Worm (Caenorhabditis elegans) whole organism, early embryonic: Measurements from ENCODE around the gene sra-36.

Experiments used
- B0310.2 ChIP-seq: sonication (generic microtip); optimal IDR thresholded peaks from 2 replicates; lab custom pipeline; 2016; ENCODE audit warnings: mild to moderate bottlenecking, missing genetic modification characterization, missing compliant biosample characterization
- F13C5.2 ChIP-seq: sonication (generic microtip); optimal IDR thresholded peaks from 2 replicates; lab custom pipeline; 2017; ENCODE audit warnings: mild to moderate bottlenecking, missing genetic modification characterization, inconsistent platforms, missing compliant biosample characterization
- aly-1 ChIP-seq: sonication (generic microtip); optimal IDR thresholded peaks from 2 replicates; lab custom pipeline; 2016; ENCODE audit warnings: missing genetic modification characterization, missing compliant biosample characterization
- ama-1 ChIP-seq: fragments of 150-350 bp; optimal IDR thresholded peaks from 2 replicates; lab custom pipeline; 2014
- ceh-13 ChIP-seq: fragments of 200-800 bp; sonication (Bioruptor generic); optimal IDR thresholded peaks from 2 replicates; lab custom pipeline; 2018; ENCODE audit warnings: mild to moderate bottlenecking, missing genetic modification characterization, missing compliant biosample characterization
- ceh-36 ChIP-seq: sonication (generic microtip); optimal IDR thresholded peaks from 2 replicates; lab custom pipeline; 2016; ENCODE audit warnings: missing genetic modification characterization, inconsistent platforms, missing compliant biosample characterization
- ets-7 ChIP-seq: sonication (generic microtip); optimal IDR thresholded peaks from 2 replicates; lab custom pipeline; 2016; ENCODE audit warnings: missing genotype, missing genetic modification characterization, missing compliant biosample characterization
- flt-1 ChIP-seq: fragments of 200-800 bp; sonication (Bioruptor generic); IDR thresholded peaks from 2 replicates; pipeline ENCODE4 v1.3.6; 2022; ENCODE audit warnings: missing genetic modification characterization, missing compliant biosample characterization
- hmbx-1 ChIP-seq: sonication (generic microtip); optimal IDR thresholded peaks from 2 replicates; lab custom pipeline; 2016; ENCODE audit warnings: mild to moderate bottlenecking, missing genetic modification characterization, missing compliant biosample characterization
- hmg-4 ChIP-seq: fragments of 200-800 bp; sonication (Bioruptor generic); optimal IDR thresholded peaks from 2 replicates; lab custom pipeline; 2018; ENCODE audit warnings: mild to moderate bottlenecking, missing genetic modification characterization, missing compliant biosample characterization
- hnd-1 ChIP-seq: sonication (generic microtip); optimal IDR thresholded peaks from 2 replicates; lab custom pipeline; 2016; ENCODE audit warnings: missing genetic modification characterization, missing compliant biosample characterization
- pes-1 ChIP-seq: fragments of 200-800 bp; sonication (Bioruptor generic); IDR thresholded peaks from 2 replicates; pipeline ENCODE4 v1.3.6; 2022; ENCODE audit warnings: missing genetic modification reagents, missing genetic modification characterization, missing compliant biosample characterization
- scrt-1 ChIP-seq: fragments of 200-800 bp; sonication (Bioruptor generic); IDR thresholded peaks from 2 replicates; pipeline ENCODE4 v1.3.6; 2022; ENCODE audit warnings: missing genetic modification characterization, missing compliant biosample characterization
- sea-1 ChIP-seq: fragments of 200-800 bp; sonication (Bioruptor generic); conservative IDR thresholded peaks from 2 replicates; pipeline ENCODE4 v1.3.6; 2022; ENCODE audit warnings: missing genetic modification characterization, missing compliant biosample characterization
- tbx-11 ChIP-seq: fragments of 200-800 bp; sonication (Bioruptor generic); IDR thresholded peaks from 2 replicates; pipeline ENCODE4 v1.3.6; 2022; ENCODE audit warnings: missing genetic modification characterization, missing compliant biosample characterization
- tbx-37 ChIP-seq: fragments of 200-800 bp; sonication (Bioruptor generic); conservative IDR thresholded peaks from 2 replicates; pipeline ENCODE4 v1.3.6; 2022; ENCODE audit warnings: missing genetic modification reagents, missing genetic modification characterization, missing compliant biosample characterization
- tra-4 ChIP-seq: sonication (generic microtip); optimal IDR thresholded peaks from 2 replicates; lab custom pipeline; 2017; ENCODE audit warnings: missing genetic modification characterization, missing compliant biosample characterization

Gene sra-36

ce11 chrII:4516291-4516690, 24.2 kb downstream of the sra-36 start:
- TF ChIP-seq tbx-11 (GFP tag; lab: Robert Waterston, UW) (0 out of 2 replicates have a peak, but pooled peaks have one; percentile 38), ceh-36 (no peak)

ce11 chrII:4511911-4512310, 28.6 kb downstream of the sra-36 start, which contains the start of gene cyp-23A1:
cyp-23A1 (plus strand) TSS chrII:4512211.
- TF ChIP-seq tra-4 (no peak), ceh-36 (no peak), F13C5.2 (no peak), hmbx-1 (tag; lab: Kevin White, UChicago) (no peak), ama-1 (lab: Kevin White, UChicago) (no peak), B0310.2 (tag; lab: Kevin White, UChicago) (no peak), ets-7 (tag; lab: Kevin White, UChicago) (no peak), tbx-11 (GFP tag; lab: Robert Waterston, UW) (no peak), tbx-37 (GFP tag; lab: Robert Waterston, UW) (no peak), hnd-1 (no peak), aly-1 (no peak), scrt-1 (GFP tag; lab: Robert Waterston, UW) (no peak), pes-1 (GFP tag; lab: Robert Waterston, UW) (no peak), hmg-4 (no peak), flt-1 (GFP tag; lab: Robert Waterston, UW) (no peak), ceh-13 (GFP tag; lab: Kevin White, UChicago) (no peak), sea-1 (GFP tag; lab: Robert Waterston, UW) (no peak)

DNA sequence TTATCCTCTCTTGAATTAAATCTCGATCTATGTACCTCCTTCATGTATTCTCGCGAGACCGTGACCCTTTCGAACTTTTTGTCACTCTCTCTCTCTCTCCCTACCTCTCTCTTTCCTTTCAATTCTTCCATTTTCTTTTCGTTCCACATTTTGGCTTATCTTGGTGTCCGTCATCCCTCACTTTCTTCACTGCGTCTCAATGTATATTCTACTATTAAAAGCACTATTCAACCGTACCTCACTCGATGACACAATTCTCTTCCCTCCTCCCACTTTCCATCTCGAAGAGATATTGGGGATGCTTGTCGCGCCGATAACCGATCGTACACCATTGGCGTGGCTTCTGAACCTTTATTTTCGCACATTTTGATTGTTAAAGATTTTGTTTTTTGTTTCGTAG, 29.8 kb downstream of the sra-36 start:
- no peak for TF ChIP-seq flt-1 (GFP tag; lab: Robert Waterston, UW)
- no peak for TF ChIP-seq hmg-4

DNA sequence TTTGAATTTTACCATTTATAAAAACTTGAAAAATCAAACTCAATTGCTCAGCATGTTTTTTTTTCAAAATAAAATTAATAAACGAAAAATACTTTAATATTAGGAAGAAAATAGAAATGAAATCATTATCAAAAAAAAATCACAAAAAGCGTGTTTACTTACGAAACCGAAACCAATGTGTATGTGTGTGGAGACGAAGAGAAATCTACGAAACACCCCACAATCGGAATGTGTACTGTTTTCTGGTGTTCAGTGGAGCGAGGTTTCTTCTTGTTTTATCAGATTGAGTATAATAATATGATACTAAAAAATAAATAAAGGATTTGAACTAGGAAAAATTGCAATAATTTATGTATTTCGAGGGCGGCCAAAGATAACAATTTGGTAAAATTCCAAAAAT, 32.9 kb downstream of the sra-36 start:
- TF ChIP-seq tbx-11 (GFP tag; lab: Robert Waterston, UW) = no peak
- no peak for TF ChIP-seq sea-1 (GFP tag; lab: Robert Waterston, UW)
- TF ChIP-seq ceh-13 (GFP tag; lab: Kevin White, UChicago) = no peak
- TF ChIP-seq flt-1 (GFP tag; lab: Robert Waterston, UW) = no peak
- no peak for TF ChIP-seq aly-1

DNA sequence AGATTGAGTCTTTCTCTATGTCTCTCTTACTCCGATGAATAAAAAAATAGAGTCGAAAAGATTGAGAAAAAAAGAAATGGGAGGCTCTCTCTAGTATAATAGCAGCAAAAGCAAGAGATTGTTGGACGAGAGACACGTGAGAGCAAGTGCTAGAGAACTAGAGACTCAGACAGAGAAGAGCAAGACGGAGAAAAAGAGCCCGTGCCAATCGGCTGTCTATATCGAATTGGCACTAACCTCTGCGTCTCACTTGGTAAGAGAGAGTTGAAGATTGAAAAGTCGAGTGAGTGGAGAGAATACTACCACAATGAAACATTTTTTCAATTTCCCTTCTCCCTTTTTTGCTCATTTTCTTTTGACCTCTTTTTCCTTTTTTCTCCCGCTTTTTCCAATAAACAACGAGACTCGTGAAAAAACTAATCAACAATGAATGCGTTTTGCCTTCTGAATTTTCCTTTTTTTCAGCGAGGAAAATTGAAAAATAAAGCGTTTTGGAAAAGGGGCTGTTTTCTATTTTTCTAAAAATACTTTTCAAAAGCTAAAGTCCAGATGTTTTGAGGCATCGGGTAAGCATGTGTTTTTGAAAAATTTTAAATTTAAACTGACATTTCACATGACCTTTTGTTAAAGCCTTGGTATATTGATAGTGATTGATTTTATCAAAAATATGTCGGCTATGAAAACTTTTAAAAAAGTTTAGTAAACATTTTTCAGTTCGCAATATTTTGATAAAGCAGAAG, 33.8 kb downstream of the sra-36 start:
- TF ChIP-seq hmg-4 (peak; percentile 9), F13C5.2 (peak; percentile 32), ceh-13 (GFP tag; lab: Kevin White, UChicago) (no peak)

- TF ChIP-seq B0310.2 (tag; lab: Kevin White, UChicago) (no peak), ama-1 (lab: Kevin White, UChicago) (no peak), ceh-13 (GFP tag; lab: Kevin White, UChicago) (no peak), hnd-1 (no peak), hmg-4 (no peak), tra-4 (no peak), flt-1 (GFP tag; lab: Robert Waterston, UW) (no peak), hmbx-1 (tag; lab: Kevin White, UChicago) (no peak), scrt-1 (GFP tag; lab: Robert Waterston, UW) (no peak), tbx-37 (GFP tag; lab: Robert Waterston, UW) (no peak), aly-1 (no peak), F13C5.2 (no peak), ceh-36 (no peak)
These were observed 35.4 kb downstream of the sra-36 start, which contains the start of gene camt-1 for ce11 chrII:4505097-4505626. camt-1 (minus strand) TSS chrII:4505147.

ce11 chrII:4495844-4496243, 44.7 kb downstream of the sra-36 start:
- no peak for TF ChIP-seq hnd-1
- no peak for TF ChIP-seq ceh-36
- no peak for TF ChIP-seq tbx-11 (GFP tag; lab: Robert Waterston, UW)

ce11 chrII:4494532-4494931, 46.0 kb downstream of the sra-36 start:
- TF ChIP-seq hmbx-1 (tag; lab: Kevin White, UChicago) (no peak), flt-1 (GFP tag; lab: Robert Waterston, UW) (no peak), pes-1 (GFP tag; lab: Robert Waterston, UW) (no peak), scrt-1 (GFP tag; lab: Robert Waterston, UW) (no peak), ets-7 (tag; lab: Kevin White, UChicago) (no peak), tbx-11 (GFP tag; lab: Robert Waterston, UW) (no peak), B0310.2 (tag; lab: Kevin White, UChicago) (no peak), hmg-4 (no peak), ceh-13 (GFP tag; lab: Kevin White, UChicago) (no peak)

DNA sequence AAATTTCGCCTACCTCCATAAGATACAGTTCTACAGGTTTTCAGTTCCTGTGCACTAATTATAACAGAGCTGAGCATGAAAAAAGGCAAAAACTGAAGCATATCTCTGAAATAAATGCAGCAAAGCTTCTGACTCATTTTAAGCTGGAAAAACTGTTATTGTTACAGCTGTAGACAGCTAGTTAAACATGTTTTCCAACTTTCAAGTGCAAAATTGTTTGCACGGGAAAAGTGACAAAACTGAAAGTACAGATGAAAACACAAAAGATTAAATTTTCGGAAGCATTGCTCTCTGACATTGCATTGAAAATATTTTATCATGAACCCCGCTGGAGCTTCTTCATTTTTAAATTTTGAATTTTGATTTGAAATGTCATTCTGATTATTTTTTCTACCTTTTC, 49.8 kb downstream of the sra-36 start, which contains the start of gene T05C1.5:
T05C1.5 (minus strand) TSS at position 101 of the 400 bp plus-strand sequence.
- no peak for TF ChIP-seq ama-1 (lab: Kevin White, UChicago)
- no peak for TF ChIP-seq pes-1 (GFP tag; lab: Robert Waterston, UW)
- TF ChIP-seq ets-7 (tag; lab: Kevin White, UChicago) = no peak
- no peak for TF ChIP-seq F13C5.2
- TF ChIP-seq tra-4 = no peak
- no peak for TF ChIP-seq tbx-11 (GFP tag; lab: Robert Waterston, UW)
- TF ChIP-seq ceh-13 (GFP tag; lab: Kevin White, UChicago) = no peak
- TF ChIP-seq B0310.2 (tag; lab: Kevin White, UChicago) = no peak
- no peak for TF ChIP-seq sea-1 (GFP tag; lab: Robert Waterston, UW)
- no peak for TF ChIP-seq hmbx-1 (tag; lab: Kevin White, UChicago)
- no peak for TF ChIP-seq tbx-37 (GFP tag; lab: Robert Waterston, UW)
- TF ChIP-seq aly-1 = no peak
- no peak for TF ChIP-seq ceh-36
- TF ChIP-seq hnd-1 = no peak
